Fruit fly (Drosophila melanogaster) whole organism, embryonic: Measurements from ENCODE around the gene CG10943.

ENCODE experiments used
- Atf6 ChIP-seq: fragments of 200-800 bp; sonication (Bioruptor generic); IDR thresholded peaks from 2 replicates; pipeline ENCODE4 v1.3.6; 2022; ENCODE audit warnings: missing biosample characterization, missing genetic modification characterization
- Awh ChIP-seq: fragments of 200-800 bp; sonication (Bioruptor generic); IDR thresholded peaks from 2 replicates; pipeline ENCODE4, ENCODE4 v1.3.6; 2022; ENCODE audit warnings: missing biosample characterization, missing genetic modification characterization
- Bgb ChIP-seq: fragments of 200-800 bp; sonication (Bioruptor generic); IDR thresholded peaks from 2 replicates; pipeline ENCODE4 v1.3.6; 2022; ENCODE audit warnings: missing biosample characterization, missing genetic modification characterization; ENCODE audit not compliant: partially characterized antibody
- CG10431 ChIP-seq: fragments of 200-800 bp; sonication (Bioruptor generic); optimal IDR thresholded peaks from 3 replicates; lab custom pipeline; 2018; ENCODE audit warnings: missing biosample characterization, mild to moderate bottlenecking, missing genetic modification characterization
- CG11085 ChIP-seq: fragments of 200-800 bp; sonication (Bioruptor generic); IDR thresholded peaks from 2 replicates; pipeline ENCODE4 v1.3.6; 2022; ENCODE audit warnings: missing biosample characterization, missing genetic modification characterization
- CG11504 ChIP-seq: fragments of 200-800 bp; sonication (Bioruptor generic); optimal IDR thresholded peaks from 3 replicates; lab custom pipeline; 2019; ENCODE audit warnings: missing biosample characterization, mild to moderate bottlenecking, missing genetic modification characterization, moderate library complexity
- CG1602 ChIP-seq: fragments of 200-800 bp; sonication (Bioruptor generic); optimal IDR thresholded peaks from 3 replicates; lab custom pipeline; 2016; ENCODE audit warnings: missing biosample characterization, missing genetic modification characterization
- CG16863 ChIP-seq: fragments of 200-800 bp; sonication (Bioruptor generic); optimal IDR thresholded peaks from 3 replicates; lab custom pipeline; 2016; ENCODE audit warnings: missing biosample characterization, missing genetic modification characterization
- CG32772 ChIP-seq: fragments of 200-800 bp; sonication (Bioruptor generic); IDR thresholded peaks from 2 replicates; pipeline ENCODE4 v1.3.6; 2022; ENCODE audit warnings: missing biosample characterization, missing genetic modification characterization
- CG3281 ChIP-seq: fragments of 200-800 bp; sonication (Bioruptor generic); optimal IDR thresholded peaks from 3 replicates; lab custom pipeline; 2017; ENCODE audit warnings: missing biosample characterization, mild to moderate bottlenecking, missing genetic modification characterization
- CG3407 ChIP-seq: fragments of 200-800 bp; sonication (Bioruptor generic); optimal IDR thresholded peaks from 2 replicates; lab custom pipeline; 2018; ENCODE audit warnings: missing biosample characterization, mild to moderate bottlenecking, missing genetic modification characterization
- CG34376 ChIP-seq: fragments of 200-800 bp; sonication (Bioruptor generic); optimal IDR thresholded peaks from 2 replicates; lab custom pipeline; 2018; ENCODE audit warnings: missing biosample characterization, mild to moderate bottlenecking, missing genetic modification characterization
- CG4617 ChIP-seq: fragments of 200-800 bp; sonication (Bioruptor generic); optimal IDR thresholded peaks from 3 replicates; lab custom pipeline; 2016; ENCODE audit warnings: missing biosample characterization, missing genetic modification characterization, borderline replicate concordance
- CG7556 ChIP-seq: fragments of 200-800 bp; sonication (Bioruptor generic); optimal IDR thresholded peaks from 2 replicates; lab custom pipeline; 2017; ENCODE audit warnings: missing biosample characterization, mild to moderate bottlenecking, missing genetic modification characterization
- CG7786 ChIP-seq: fragments of 200-800 bp; sonication (Bioruptor generic); optimal IDR thresholded peaks from 2 replicates; lab custom pipeline; 2016; ENCODE audit warnings: missing biosample characterization, missing genetic modification characterization
- CG9932 ChIP-seq: fragments of 200-800 bp; sonication (Bioruptor generic); IDR thresholded peaks from 2 replicates; pipeline ENCODE4 v1.3.6; 2022; ENCODE audit warnings: missing biosample characterization, missing genetic modification characterization
- CTCF ChIP-seq: fragments of 200-800 bp; sonication (Bioruptor generic); optimal IDR thresholded peaks from 2 replicates; lab custom pipeline; 2017; ENCODE audit warnings: missing biosample characterization, mild to moderate bottlenecking, missing genetic modification characterization, moderate library complexity
- CoRest ChIP-seq: fragments of 200-800 bp; sonication (Bioruptor generic); optimal IDR thresholded peaks from 3 replicates; lab custom pipeline; 2018; ENCODE audit warnings: missing biosample characterization, mild to moderate bottlenecking, missing genetic modification characterization, moderate library complexity
- Dip2 ChIP-seq: fragments of 200-800 bp; sonication (Bioruptor generic); IDR thresholded peaks from 2 replicates; pipeline ENCODE4 v1.3.6; 2022; ENCODE audit warnings: missing biosample characterization, missing genetic modification characterization
- E2f2 ChIP-seq: fragments of 200-800 bp; sonication (Bioruptor generic); IDR thresholded peaks from 2 replicates; pipeline ENCODE4 v1.3.6; 2022; ENCODE audit warnings: missing biosample characterization, missing genetic modification characterization
- HHEX ChIP-seq: fragments of 200-800 bp; sonication (Bioruptor generic); optimal IDR thresholded peaks from 3 replicates; lab custom pipeline; 2017; ENCODE audit warnings: missing biosample characterization, mild to moderate bottlenecking, missing genetic modification characterization, missing genetic modification reagents
- HLH4C ChIP-seq: fragments of 200-800 bp; sonication (Bioruptor generic); IDR thresholded peaks from 3 replicates; pipeline ENCODE4 v1.3.6; 2022; ENCODE audit warnings: missing biosample characterization, missing genetic modification characterization; ENCODE audit not compliant: partially characterized antibody
- Lhr ChIP-seq: fragments of 200-800 bp; sonication (Bioruptor generic); optimal IDR thresholded peaks from 3 replicates; lab custom pipeline; 2017; ENCODE audit warnings: mild to moderate bottlenecking, missing biosample characterization, missing genetic modification reagents, missing genetic modification characterization
- Mad ChIP-seq: fragments of 200-800 bp; sonication (Bioruptor generic); optimal IDR thresholded peaks from 2 replicates; lab custom pipeline; 2016; ENCODE audit warnings: missing biosample characterization, missing genetic modification characterization
- Mrtf ChIP-seq: fragments of 200-800 bp; sonication (Bioruptor generic); IDR thresholded peaks from 3 replicates; pipeline ENCODE4 v1.3.6; 2022; ENCODE audit warnings: missing biosample characterization, missing genetic modification characterization
- NfI ChIP-seq: fragments of 200-800 bp; sonication (Bioruptor generic); optimal IDR thresholded peaks from 3 replicates; lab custom pipeline; 2018; ENCODE audit warnings: missing biosample characterization, mild to moderate bottlenecking, missing genetic modification characterization, moderate library complexity
- Poxn ChIP-seq: fragments of 200-800 bp; sonication (Bioruptor generic); IDR thresholded peaks from 2 replicates; pipeline ENCODE4 v1.3.6; 2022; ENCODE audit warnings: missing biosample characterization, missing genetic modification characterization
- Ptx1 ChIP-seq: fragments of 200-800 bp; sonication (Bioruptor generic); IDR thresholded peaks from 2 replicates; pipeline ENCODE4 v1.3.6; 2022; ENCODE audit warnings: missing biosample characterization, missing genetic modification characterization
- Sin3A ChIP-seq: fragments of >200 bp; optimal IDR thresholded peaks from 2 replicates; lab custom pipeline; 2018
- TFAM ChIP-seq: fragments of 200-800 bp; sonication (Bioruptor generic); optimal IDR thresholded peaks from 2 replicates; lab custom pipeline; 2017; ENCODE audit warnings: missing biosample characterization, missing genetic modification characterization, inconsistent platforms
- Xrp1 ChIP-seq: fragments of 200-800 bp; sonication (Bioruptor generic); IDR thresholded peaks from 2 replicates; pipeline ENCODE4 v1.3.6; 2022; ENCODE audit warnings: missing biosample characterization, missing genetic modification characterization
- amos ChIP-seq: fragments of 200-800 bp; sonication (Bioruptor generic); IDR thresholded peaks from 2 replicates; pipeline ENCODE4 v1.3.6; 2022; ENCODE audit warnings: missing biosample characterization, missing genetic modification characterization; ENCODE audit not compliant: partially characterized antibody
- bbx ChIP-seq: fragments of 200-800 bp; sonication (Bioruptor generic); IDR thresholded peaks from 2 replicates; pipeline ENCODE4 v1.3.6; 2022; ENCODE audit warnings: missing biosample characterization, missing genetic modification characterization; ENCODE audit not compliant: partially characterized antibody
- bigmax ChIP-seq: fragments of 200-800 bp; sonication (Bioruptor generic); optimal IDR thresholded peaks from 2 replicates; lab custom pipeline; 2018; ENCODE audit warnings: missing biosample characterization, mild to moderate bottlenecking, missing genetic modification characterization
- cad ChIP-seq: fragments of >200 bp; optimal IDR thresholded peaks from 2 replicates; lab custom pipeline; 2017; ENCODE audit warnings: missing biosample characterization, missing genetic modification characterization
- cwo ChIP-seq: fragments of 200-800 bp; sonication (Bioruptor generic); optimal IDR thresholded peaks from 3 replicates; lab custom pipeline; 2017; ENCODE audit warnings: missing biosample characterization, missing genetic modification characterization, mild to moderate bottlenecking, moderate library complexity, missing genetic modification reagents
- dan ChIP-seq: fragments of 200-800 bp; sonication (Bioruptor generic); IDR thresholded peaks from 2 replicates; pipeline ENCODE4 v1.3.6; 2022; ENCODE audit warnings: missing biosample characterization, missing genetic modification characterization
- dmrt11E ChIP-seq: fragments of 200-800 bp; sonication (Bioruptor generic); optimal IDR thresholded peaks from 3 replicates; lab custom pipeline; 2018; ENCODE audit warnings: missing biosample characterization, mild to moderate bottlenecking, missing genetic modification characterization, moderate library complexity
- eyg ChIP-seq: fragments of 200-800 bp; sonication (Bioruptor generic); optimal IDR thresholded peaks from 3 replicates; lab custom pipeline; 2016; ENCODE audit warnings: missing biosample characterization, missing genetic modification characterization
- fd96Cb ChIP-seq: fragments of 200-800 bp; sonication (Bioruptor generic); optimal IDR thresholded peaks from 2 replicates; lab custom pipeline; 2018; ENCODE audit warnings: missing biosample characterization, mild to moderate bottlenecking, missing genetic modification characterization, moderate library complexity
- fru ChIP-seq: fragments of >200 bp; optimal IDR thresholded peaks from 2 replicates; lab custom pipeline; 2017
- ftz-f1 ChIP-seq: fragments of 200-800 bp; sonication (Bioruptor generic); optimal IDR thresholded peaks from 2 replicates; lab custom pipeline; 2016; ENCODE audit warnings: missing biosample characterization, missing genetic modification characterization
- gce ChIP-seq: fragments of 200-800 bp; sonication (Bioruptor generic); IDR thresholded peaks from 3 replicates; pipeline ENCODE4 v1.3.6; 2022; ENCODE audit warnings: missing biosample characterization, missing genetic modification characterization
- gem ChIP-seq: fragments of 200-800 bp; sonication (Bioruptor generic); optimal IDR thresholded peaks from 2 replicates; lab custom pipeline; 2019; ENCODE audit warnings: missing biosample characterization, mild to moderate bottlenecking, missing genetic modification characterization, moderate library complexity
- grau ChIP-seq: fragments of 200-800 bp; optimal IDR thresholded peaks from 3 replicates; lab custom pipeline; 2019; ENCODE audit warnings: missing biosample characterization, mild to moderate bottlenecking, missing genetic modification characterization, moderate library complexity
- h ChIP-seq: fragments of >200 bp; optimal IDR thresholded peaks from 2 replicates; lab custom pipeline; 2017
- jing ChIP-seq: fragments of 200-800 bp; sonication (Bioruptor generic); optimal IDR thresholded peaks from 2 replicates; lab custom pipeline; 2018; ENCODE audit warnings: missing biosample characterization, mild to moderate bottlenecking, missing genetic modification characterization
- lola ChIP-seq, 3 experiments: fragments of >200 bp in 2 of 3; fragments of 200-800 bp in 1 of 3; sonication (Bioruptor generic) in 1 of 3; optimal IDR thresholded peaks; 2 replicates each; lab custom pipeline; 2017 to 2019; ENCODE audit warnings: missing biosample characterization in 3 of 3, missing genetic modification characterization in 3 of 3, mild to moderate bottlenecking in 1 of 3, moderate library complexity in 1 of 3
- psq ChIP-seq: fragments of 200-800 bp; sonication (Bioruptor generic); optimal IDR thresholded peaks from 2 replicates; lab custom pipeline; 2017; ENCODE audit warnings: missing biosample characterization, missing genetic modification characterization
- ro ChIP-seq: fragments of 200-800 bp; sonication (Bioruptor generic); IDR thresholded peaks from 2 replicates; pipeline ENCODE4 v1.3.6; 2022; ENCODE audit warnings: missing biosample characterization, missing genetic modification characterization
- tll ChIP-seq, 2 experiments: fragments of 200-800 bp in 1 of 2; fragments of >200 bp in 1 of 2; sonication (Bioruptor generic) in 1 of 2; optimal IDR thresholded peaks; 2 replicates each; lab custom pipeline; 2017 to 2019; ENCODE audit warnings: missing biosample characterization in 2 of 2, missing genetic modification characterization in 2 of 2, mild to moderate bottlenecking in 1 of 2, moderate library complexity in 1 of 2
- tup ChIP-seq: fragments of 200-800 bp; sonication (Bioruptor generic); optimal IDR thresholded peaks from 2 replicates; lab custom pipeline; 2016; ENCODE audit warnings: missing biosample characterization, mild to moderate bottlenecking, missing genetic modification characterization, moderate library complexity
- zfh1 ChIP-seq: fragments of 200-800 bp; sonication (Bioruptor generic); IDR thresholded peaks from 3 replicates; pipeline ENCODE4 v1.3.6; 2022; ENCODE audit warnings: missing biosample characterization, missing genetic modification characterization

The CG10943 gene

DNA sequence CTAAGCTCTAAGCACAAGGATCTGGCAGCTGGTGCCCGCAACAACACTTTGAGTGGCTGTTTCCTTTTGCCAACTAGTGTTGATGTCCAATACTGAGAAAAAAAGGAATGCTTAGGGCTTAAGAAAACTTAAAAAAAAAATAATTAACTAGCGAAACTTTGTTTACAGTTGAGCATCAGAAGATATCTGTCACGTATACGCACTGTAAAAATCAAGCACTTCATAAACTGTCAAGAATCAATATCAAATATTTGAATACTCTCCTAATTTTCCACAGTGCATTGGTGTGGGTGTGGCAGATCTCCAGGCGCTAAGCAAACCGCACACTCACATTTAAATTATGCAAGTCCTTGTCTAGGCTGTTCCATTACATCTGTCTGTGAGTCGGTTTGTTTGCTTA is 11.5 kb upstream of the CG10943 start (continued):
- TF ChIP-seq CG16863 (GFP tag; lab: Kevin White, UChicago) (no peak), CG10431 (no peak), bbx (GFP tag; lab: Robert Waterston, UW) (no peak), Ptx1 (GFP tag; lab: Robert Waterston, UW) (peak; percentile 38; the same call in 1 of the 2 replicates), ftz-f1 (no peak), Lhr (GFP tag; lab: Kevin White, UChicago) (no peak), gce (GFP tag; lab: Robert Waterston, UW) (no peak), h (lab: Kevin White, UChicago) (no peak), NfI (GFP tag; lab: Kevin White, UChicago) (no peak), CTCF (GFP tag; lab: Kevin White, UChicago) (no peak), Atf6 (GFP tag; lab: Robert Waterston, UW) (no peak), CG32772 (GFP tag; lab: Robert Waterston, UW) (no peak), tup (GFP tag; lab: Kevin White, UChicago) (no peak), CG3281 (peak; percentile 42), fru (no peak), Xrp1 (GFP tag; lab: Robert Waterston, UW) (no peak), Mrtf (no peak), Dip2 (GFP tag; lab: Robert Waterston, UW) (no peak), bigmax (no peak), fd96Cb (no peak), HHEX (GFP tag; lab: Kevin White, UChicago) (no peak), Awh (GFP tag; lab: Robert Waterston, UW) (no peak), CG1602 (GFP tag; lab: Kevin White, UChicago) (no peak), CG11085 (GFP tag; lab: Robert Waterston, UW) (0 out of 2 replicates have a peak, but pooled peaks have one; percentile 18), gem (tag; lab: Kevin White, UChicago) (peak; percentile 26), Mad (GFP tag; lab: Kevin White, UChicago) (no peak), Sin3A (no peak), ro (GFP tag; lab: Robert Waterston, UW) (no peak), TFAM (GFP tag; lab: Kevin White, UChicago) (no peak), E2f2 (GFP tag; lab: Robert Waterston, UW) (no peak), Bgb (GFP tag; lab: Robert Waterston, UW) (no peak), cwo (GFP tag; lab: Kevin White, UChicago) (peak; percentile 35), tll (GFP tag; optimal IDR thresholded peaks at IDR 0.05; lab: Kevin White, UChicago) (no peak), CG34376 (GFP tag; lab: Kevin White, UChicago) (no peak), psq (GFP tag; lab: Kevin White, UChicago) (no peak), CG4617 (GFP tag; lab: Kevin White, UChicago) (no peak), eyg (no peak), CG9932 (peak; percentile 20; the same call in 1 of the 2 replicates), jing (GFP tag; lab: Kevin White, UChicago) (no peak), Poxn (GFP tag; lab: Robert Waterston, UW) (no peak), lola (GFP tag; optimal IDR thresholded peaks at IDR 0.05; lab: Kevin White, UChicago) (no peak), CG7786 (GFP tag; lab: Kevin White, UChicago) (no peak), CG3407 (GFP tag; lab: Kevin White, UChicago) (no peak), CG7556 (GFP tag; lab: Kevin White, UChicago) (peak; percentile 18), dan (no peak), grau (tag; lab: Kevin White, UChicago) (no peak), zfh1 (GFP tag; lab: Robert Waterston, UW) (no peak), HLH4C (GFP tag; lab: Robert Waterston, UW) (no peak), cad (GFP tag; lab: Kevin White, UChicago) (no peak), CG11504 (tag; lab: Kevin White, UChicago) (no peak), dmrt11E (no peak), amos (GFP tag; lab: Robert Waterston, UW) (no peak), CoRest (peak; percentile 17)
